Worm (Caenorhabditis elegans) whole organism, early embryonic: ENCODE measurements around the gene hsp-6.

Source experiments
- aly-1 ChIP-seq: sonication (generic microtip); optimal IDR thresholded peaks from 2 replicates; lab custom pipeline; 2016; ENCODE audit warnings: missing genetic modification characterization, missing compliant biosample characterization
- ama-1 ChIP-seq: fragments of 150-350 bp; optimal IDR thresholded peaks from 2 replicates; lab custom pipeline; 2014
- hnd-1 ChIP-seq: sonication (generic microtip); optimal IDR thresholded peaks from 2 replicates; lab custom pipeline; 2016; ENCODE audit warnings: missing genetic modification characterization, missing compliant biosample characterization
- scrt-1 ChIP-seq: fragments of 200-800 bp; sonication (Bioruptor generic); IDR thresholded peaks from 2 replicates; pipeline ENCODE4 v1.3.6; 2022; ENCODE audit warnings: missing genetic modification characterization, missing compliant biosample characterization
- sea-1 ChIP-seq: fragments of 200-800 bp; sonication (Bioruptor generic); conservative IDR thresholded peaks from 2 replicates; pipeline ENCODE4 v1.3.6; 2022; ENCODE audit warnings: missing genetic modification characterization, missing compliant biosample characterization
- tbx-11 ChIP-seq: fragments of 200-800 bp; sonication (Bioruptor generic); IDR thresholded peaks from 2 replicates; pipeline ENCODE4 v1.3.6; 2022; ENCODE audit warnings: missing genetic modification characterization, missing compliant biosample characterization
- tbx-37 ChIP-seq: fragments of 200-800 bp; sonication (Bioruptor generic); conservative IDR thresholded peaks from 2 replicates; pipeline ENCODE4 v1.3.6; 2022; ENCODE audit warnings: missing genetic modification reagents, missing genetic modification characterization, missing compliant biosample characterization

- TF ChIP-seq ama-1 (no peak), aly-1 (tag; lab: Kevin White, UChicago) (no peak), tbx-37 (GFP tag; lab: Robert Waterston, UW) (no peak), scrt-1 (GFP tag; lab: Robert Waterston, UW) (no peak), sea-1 (GFP tag; lab: Robert Waterston, UW) (no peak), tbx-11 (no peak), hnd-1 (tag; lab: Kevin White, UChicago) (no peak)
These were observed 18.0 kb upstream of the hsp-6 start, which contains the start of gene abhd-5.2 for ce11 chrV:4844591-4844990.
